Worm (Caenorhabditis elegans): Measurements from ENCODE around the gene C06B8.3.

Gene C06B8.3

DNA sequence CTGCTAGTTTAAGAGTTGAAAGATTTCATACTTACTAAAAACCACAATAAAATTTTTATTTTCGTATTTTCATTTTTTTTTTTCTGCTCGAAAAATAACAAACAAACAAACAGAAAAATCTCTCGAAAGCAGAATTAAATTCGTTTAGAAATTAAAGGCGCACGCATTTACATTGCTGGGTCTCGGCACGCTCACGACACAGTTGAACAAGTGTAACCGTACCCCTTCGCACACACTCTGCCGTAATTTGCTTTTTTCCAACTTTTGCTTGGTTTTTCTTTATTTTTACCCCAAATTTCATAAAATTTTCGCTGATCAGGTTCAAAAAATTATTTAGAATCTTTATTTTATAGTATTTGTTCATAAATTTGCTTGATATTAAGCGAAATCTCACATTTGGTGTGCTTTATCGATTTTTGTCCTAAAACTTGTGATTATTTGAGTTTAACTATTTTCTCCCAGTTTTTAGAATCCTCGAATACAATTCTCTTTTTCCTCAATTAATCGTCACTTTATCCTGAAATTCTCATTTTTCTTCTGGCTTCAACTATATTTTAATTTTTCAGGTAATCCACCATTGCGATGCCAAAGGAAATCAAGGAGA, 27.3 kb upstream of the C06B8.3 start, which contains the start of gene rpl-38 (continued):
- TF ChIP-seq nfyb-1 (GFP tag; IDR thresholded peaks at IDR 0.05), result peak; percentile 85
- peak; percentile 85 for TF ChIP-seq snpc-1.3 (tag; optimal IDR thresholded peaks at IDR 0.05; ENCODE audit: insufficient read depth)
- TF ChIP-seq aptf-3 (GFP tag; IDR thresholded peaks at IDR 0.05), result no peak
- TF ChIP-seq madf-6 (GFP tag; IDR thresholded peaks at IDR 0.05), result peak; percentile 91
- no peak for TF ChIP-seq ceh-40 (GFP tag; IDR thresholded peaks at IDR 0.05)
- TF ChIP-seq F23B12.7 (tag; optimal IDR thresholded peaks at IDR 0.05; ENCODE audit: insufficient read depth), result peak; percentile 78
- no peak for TF ChIP-seq ztf-6 (GFP tag; IDR thresholded peaks at IDR 0.05)
- no peak for TF ChIP-seq let-526 (GFP tag; IDR thresholded peaks at IDR 0.05)
- TF ChIP-seq attf-6 (GFP tag; IDR thresholded peaks at IDR 0.05), result peak; percentile 46; the same call in 1 of the 2 replicates
- TF ChIP-seq Y53G8AR.9 (GFP tag; conservative IDR thresholded peaks at IDR 0.05), result peak; percentile 79
- TF ChIP-seq lin-54 (GFP tag; optimal IDR thresholded peaks at IDR 0.05), result peak; percentile 76
- peak; percentile 99 for TF ChIP-seq F33H1.4 (GFP tag; IDR thresholded peaks at IDR 0.05)
- no peak for TF ChIP-seq aptf-2 (GFP tag; conservative IDR thresholded peaks at IDR 0.05)
- no peak for TF ChIP-seq pha-4 (tag; optimal IDR thresholded peaks at IDR 0.05)
- no peak for TF ChIP-seq F37B4.10 (GFP tag; IDR thresholded peaks at IDR 0.05)
- no peak for TF ChIP-seq zim-3 (tag; optimal IDR thresholded peaks at IDR 0.05)
- no peak for TF ChIP-seq nfya-1 (tag; optimal IDR thresholded peaks at IDR 0.05; ENCODE audit: borderline replicate concordance, insufficient read depth)
- peak; percentile 30 for TF ChIP-seq K12H6.12 (tag; optimal IDR thresholded peaks at IDR 0.05)
- no peak for TF ChIP-seq ama-1 (optimal IDR thresholded peaks at IDR 0.05)
- TF ChIP-seq ama-1 (GFP tag; optimal IDR thresholded peaks at IDR 0.05), result no peak

ce11 chrV:15505068-15505467, 20.6 kb upstream of the C06B8.3 start:
- TF ChIP-seq K11D2.4 (GFP tag; IDR thresholded peaks at IDR 0.05) (peak; percentile 43; the same call in 1 of the 2 replicates), Y67H2A.10 (GFP tag; conservative IDR thresholded peaks at IDR 0.05) (no peak), cebp-1 (GFP tag; IDR thresholded peaks at IDR 0.05) (peak; percentile 44; the same call in 1 of the 2 replicates), cebp-1 (tag; optimal IDR thresholded peaks at IDR 0.05) (no peak), aptf-3 (GFP tag; IDR thresholded peaks at IDR 0.05) (no peak), ztf-18 (tag; optimal IDR thresholded peaks at IDR 0.05) (peak; percentile 46), B0261.1 (tag; optimal IDR thresholded peaks at IDR 0.05) (peak; percentile 85), ceh-79 (tag; optimal IDR thresholded peaks at IDR 0.05) (no peak), D2030.7 (GFP tag; IDR thresholded peaks at IDR 0.05) (peak; percentile 75), athp-1 (tag; optimal IDR thresholded peaks at IDR 0.05) (peak; percentile 52), ceh-27 (GFP tag; optimal IDR thresholded peaks at IDR 0.05) (peak; percentile 44), ekl-4 (GFP tag; IDR thresholded peaks at IDR 0.05) (0 out of 2 replicates have a peak, but pooled peaks have one; percentile 15), dox-1 (GFP tag; IDR thresholded peaks at IDR 0.05) (peak; percentile 63), Y56A3A.18 (GFP tag; IDR thresholded peaks at IDR 0.05) (peak; percentile 71; the same call in 1 of the 2 replicates), snpc-4 (GFP tag; optimal IDR thresholded peaks at IDR 0.05) (peak; percentile 75), snpc-4 (tag; optimal IDR thresholded peaks at IDR 0.05) (peak in 3 of 4 experiments; percentile 34 to 73 (median 41)), lir-1 (GFP tag; conservative IDR thresholded peaks at IDR 0.05) (0 out of 2 replicates have a peak, but pooled peaks have one; percentile 52), nhr-120 (GFP tag; IDR thresholded peaks at IDR 0.05) (0 out of 2 replicates have a peak, but pooled peaks have one; percentile 30), lsl-1 (GFP tag; optimal IDR thresholded peaks at IDR 0.05) (peak; percentile 36), lin-26 (GFP tag; IDR thresholded peaks at IDR 0.05) (peak; percentile 85), madf-10 (tag; optimal IDR thresholded peaks at IDR 0.05) (no peak), tbp1 (GFP tag; optimal IDR thresholded peaks at IDR 0.05) (peak; percentile 93), hmg-1.2 (GFP tag; IDR thresholded peaks at IDR 0.05) (peak; percentile 64), nhr-27 (tag; optimal IDR thresholded peaks at IDR 0.05) (no peak), madf-3 (GFP tag; IDR thresholded peaks at IDR 0.05) (0 out of 2 replicates have a peak, but pooled peaks have one; percentile 14), ztf-26 (tag; optimal IDR thresholded peaks at IDR 0.05) (peak; percentile 22), attf-5 (GFP tag; optimal IDR thresholded peaks at IDR 0.05) (peak; percentile 7), let-607 (tag; optimal IDR thresholded peaks at IDR 0.05) (peak in 1 of 2 experiments; percentile 14), gei-17 (GFP tag; optimal IDR thresholded peaks at IDR 0.05) (no peak)
